Fruit fly (Drosophila melanogaster) whole organism, embryonic: Measurements from ENCODE around the gene bsh.

Experiments
- Atf3 ChIP-seq: fragments of 200-800 bp; sonication (Bioruptor generic); optimal IDR thresholded peaks from 3 replicates; lab custom pipeline; 2016; ENCODE audit warnings: missing biosample characterization, missing genetic modification characterization
- B-H2 ChIP-seq: fragments of 200-800 bp; sonication (Bioruptor generic); optimal IDR thresholded peaks from 2 replicates; lab custom pipeline; 2018; ENCODE audit warnings: missing biosample characterization, mild to moderate bottlenecking, missing genetic modification characterization
- Bdp1 ChIP-seq: fragments of 200-800 bp; sonication (Bioruptor generic); optimal IDR thresholded peaks from 3 replicates; lab custom pipeline; 2016; ENCODE audit warnings: missing biosample characterization, missing genetic modification characterization
- CG13624 ChIP-seq: fragments of 200-800 bp; sonication (Bioruptor generic); optimal IDR thresholded peaks from 2 replicates; lab custom pipeline; 2016; ENCODE audit warnings: missing biosample characterization, missing genetic modification characterization
- CG15269 ChIP-seq: fragments of 200-800 bp; sonication (Bioruptor generic); optimal IDR thresholded peaks from 2 replicates; lab custom pipeline; 2018; ENCODE audit warnings: missing biosample characterization, mild to moderate bottlenecking, missing genetic modification characterization, moderate library complexity
- CG15696 ChIP-seq: fragments of 200-800 bp; sonication (Bioruptor generic); optimal IDR thresholded peaks from 2 replicates; lab custom pipeline; 2019; ENCODE audit warnings: missing biosample characterization, mild to moderate bottlenecking, missing genetic modification characterization, moderate library complexity
- CG1603 ChIP-seq: fragments of 200-800 bp; sonication (Bioruptor generic); optimal IDR thresholded peaks from 2 replicates; lab custom pipeline; 2019; ENCODE audit warnings: missing biosample characterization, mild to moderate bottlenecking, missing genetic modification characterization, moderate library complexity
- CG32532 ChIP-seq: fragments of 200-800 bp; sonication (Bioruptor generic); IDR thresholded peaks from 2 replicates; pipeline ENCODE4 v1.3.6; 2022; ENCODE audit warnings: missing biosample characterization, missing genetic modification characterization
- CG33213 ChIP-seq: fragments of 200-800 bp; sonication (Bioruptor generic); optimal IDR thresholded peaks from 3 replicates; lab custom pipeline; 2016; ENCODE audit warnings: missing biosample characterization, missing genetic modification characterization
- CG34422 ChIP-seq: fragments of 200-800 bp; sonication (Bioruptor generic); IDR thresholded peaks from 3 replicates; pipeline ENCODE4 v1.3.6; 2022; ENCODE audit warnings: missing biosample characterization, missing genetic modification characterization
- CG3847 ChIP-seq: fragments of 200-800 bp; sonication (Bioruptor generic); IDR thresholded peaks from 2 replicates; pipeline ENCODE4 v1.3.6; 2022; ENCODE audit warnings: missing biosample characterization, missing genetic modification characterization
- CG3995 ChIP-seq: fragments of 200-800 bp; sonication (Bioruptor generic); optimal IDR thresholded peaks from 3 replicates; lab custom pipeline; 2016; ENCODE audit warnings: missing biosample characterization, missing genetic modification characterization
- CG4360 ChIP-seq: fragments of 200-800 bp; sonication (Bioruptor generic); IDR thresholded peaks from 2 replicates; pipeline ENCODE4 v1.3.6; 2022; ENCODE audit warnings: missing biosample characterization, missing genetic modification characterization
- CG7271 ChIP-seq: fragments of 200-800 bp; sonication (Bioruptor generic); optimal IDR thresholded peaks from 2 replicates; lab custom pipeline; 2018; ENCODE audit warnings: missing biosample characterization, mild to moderate bottlenecking, missing genetic modification characterization, moderate library complexity
- CG9215 ChIP-seq: fragments of 200-800 bp; sonication (Bioruptor generic); IDR thresholded peaks from 2 replicates; pipeline ENCODE4 v1.3.6; 2022; ENCODE audit warnings: missing biosample characterization, missing genetic modification characterization
- CG9437 ChIP-seq: fragments of 200-800 bp; sonication (Bioruptor generic); optimal IDR thresholded peaks from 2 replicates; lab custom pipeline; 2018; ENCODE audit warnings: missing biosample characterization, mild to moderate bottlenecking, missing genetic modification characterization
- CG9609 ChIP-seq: fragments of 200-800 bp; sonication (Bioruptor generic); optimal IDR thresholded peaks from 3 replicates; lab custom pipeline; 2016; ENCODE audit warnings: missing biosample characterization, missing genetic modification characterization
- CG9797 ChIP-seq: fragments of 200-800 bp; sonication (Bioruptor generic); optimal IDR thresholded peaks from 3 replicates; lab custom pipeline; 2018; ENCODE audit warnings: missing biosample characterization, mild to moderate bottlenecking, missing genetic modification characterization
- D ChIP-seq, 2 experiments: fragments of 200-800 bp in 1 of 2; fragments of >200 bp in 1 of 2; sonication (Bioruptor generic) in 1 of 2; optimal IDR thresholded peaks; 2 replicates in 1 of 2; 3 replicates in 1 of 2; lab custom pipeline; 2017; ENCODE audit warnings: mild to moderate bottlenecking in 1 of 2, missing biosample characterization in 1 of 2, missing genetic modification characterization in 1 of 2, missing genetic modification reagents in 1 of 2
- D19A ChIP-seq: fragments of 200-800 bp; optimal IDR thresholded peaks from 3 replicates; lab custom pipeline; 2019; ENCODE audit warnings: missing biosample characterization, mild to moderate bottlenecking, missing genetic modification characterization, moderate library complexity
- Dbx ChIP-seq: fragments of 200-800 bp; sonication (Bioruptor generic); IDR thresholded peaks from 3 replicates; pipeline ENCODE4 v1.3.6; 2022; ENCODE audit warnings: missing biosample characterization, missing genetic modification characterization
- Dip2 ChIP-seq: fragments of 200-800 bp; sonication (Bioruptor generic); IDR thresholded peaks from 2 replicates; pipeline ENCODE4 v1.3.6; 2022; ENCODE audit warnings: missing biosample characterization, missing genetic modification characterization
- Doc3 ChIP-seq: fragments of 200-800 bp; sonication (Bioruptor generic); IDR thresholded peaks from 3 replicates; pipeline ENCODE4 v1.3.6; 2022; ENCODE audit warnings: missing biosample characterization, missing genetic modification characterization; ENCODE audit not compliant: partially characterized antibody
- Fer2 ChIP-seq: fragments of 200-800 bp; sonication (Bioruptor generic); optimal IDR thresholded peaks from 2 replicates; lab custom pipeline; 2018; ENCODE audit warnings: missing biosample characterization, mild to moderate bottlenecking, missing genetic modification characterization, moderate library complexity
- Fer3 ChIP-seq: fragments of 200-800 bp; sonication (Bioruptor generic); optimal IDR thresholded peaks from 2 replicates; lab custom pipeline; 2018; ENCODE audit warnings: missing biosample characterization, mild to moderate bottlenecking, missing genetic modification characterization, moderate library complexity
- Gug ChIP-seq: fragments of 200-800 bp; sonication (Bioruptor generic); IDR thresholded peaks from 4 replicates; pipeline ENCODE4 v1.3.6; 2022; ENCODE audit warnings: missing biosample characterization, missing genetic modification characterization
- Hr78 ChIP-seq, 2 experiments: fragments of 200-800 bp in 1 of 2; fragments of >200 bp in 1 of 2; sonication (Bioruptor generic) in 1 of 2; optimal IDR thresholded peaks; 2 replicates each; lab custom pipeline; 2017 to 2019; ENCODE audit warnings: missing biosample characterization in 2 of 2, missing genetic modification characterization in 2 of 2, mild to moderate bottlenecking in 1 of 2, moderate library complexity in 1 of 2
- Hsf ChIP-seq: fragments of 200-800 bp; sonication (Bioruptor generic); optimal IDR thresholded peaks from 3 replicates; lab custom pipeline; 2016; ENCODE audit warnings: missing biosample characterization, missing genetic modification characterization
- MTF-1 ChIP-seq: fragments of 200-800 bp; sonication (Bioruptor generic); optimal IDR thresholded peaks from 2 replicates; lab custom pipeline; 2018; ENCODE audit warnings: missing biosample characterization, mild to moderate bottlenecking, missing genetic modification characterization, borderline replicate concordance
- Mrtf ChIP-seq: fragments of 200-800 bp; sonication (Bioruptor generic); IDR thresholded peaks from 3 replicates; pipeline ENCODE4 v1.3.6; 2022; ENCODE audit warnings: missing biosample characterization, missing genetic modification characterization
- Ptx1 ChIP-seq: fragments of 200-800 bp; sonication (Bioruptor generic); IDR thresholded peaks from 2 replicates; pipeline ENCODE4 v1.3.6; 2022; ENCODE audit warnings: missing biosample characterization, missing genetic modification characterization
- Sox102F ChIP-seq: fragments of 200-800 bp; sonication (Bioruptor generic); optimal IDR thresholded peaks from 2 replicates; lab custom pipeline; 2018; ENCODE audit warnings: missing biosample characterization, mild to moderate bottlenecking, missing genetic modification characterization, moderate library complexity
- amos ChIP-seq: fragments of 200-800 bp; sonication (Bioruptor generic); IDR thresholded peaks from 2 replicates; pipeline ENCODE4 v1.3.6; 2022; ENCODE audit warnings: missing biosample characterization, missing genetic modification characterization; ENCODE audit not compliant: partially characterized antibody
- bbx ChIP-seq: fragments of 200-800 bp; sonication (Bioruptor generic); IDR thresholded peaks from 2 replicates; pipeline ENCODE4 v1.3.6; 2022; ENCODE audit warnings: missing biosample characterization, missing genetic modification characterization; ENCODE audit not compliant: partially characterized antibody
- bcd ChIP-seq: fragments of 200-800 bp; sonication (Bioruptor generic); optimal IDR thresholded peaks from 2 replicates; lab custom pipeline; 2017; ENCODE audit warnings: missing biosample characterization, mild to moderate bottlenecking, missing genetic modification characterization
- fd96Cb ChIP-seq: fragments of 200-800 bp; sonication (Bioruptor generic); optimal IDR thresholded peaks from 2 replicates; lab custom pipeline; 2018; ENCODE audit warnings: missing biosample characterization, mild to moderate bottlenecking, missing genetic modification characterization, moderate library complexity
- gcm2 ChIP-seq: fragments of 200-800 bp; sonication (Bioruptor generic); optimal IDR thresholded peaks from 2 replicates; lab custom pipeline; 2016; ENCODE audit warnings: missing biosample characterization, missing genetic modification characterization
- gem ChIP-seq: fragments of 200-800 bp; sonication (Bioruptor generic); optimal IDR thresholded peaks from 2 replicates; lab custom pipeline; 2019; ENCODE audit warnings: missing biosample characterization, mild to moderate bottlenecking, missing genetic modification characterization, moderate library complexity
- gro ChIP-seq: fragments of 200-800 bp; sonication (Bioruptor generic); optimal IDR thresholded peaks from 2 replicates; lab custom pipeline; 2016; ENCODE audit warnings: missing biosample characterization, missing genetic modification characterization
- gsb ChIP-seq: fragments of 200-800 bp; sonication (Bioruptor generic); IDR thresholded peaks from 2 replicates; pipeline ENCODE4 v1.3.6; 2022; ENCODE audit warnings: missing biosample characterization, missing genetic modification characterization
- jigr1 ChIP-seq: fragments of 200-800 bp; sonication (Bioruptor generic); IDR thresholded peaks from 3 replicates; pipeline ENCODE4 v1.3.6; 2022; ENCODE audit warnings: missing biosample characterization, missing genetic modification characterization
- ken ChIP-seq: fragments of 200-800 bp; sonication (Bioruptor generic); IDR thresholded peaks from 3 replicates; pipeline ENCODE4 v1.3.6; 2022; ENCODE audit warnings: missing biosample characterization, missing genetic modification characterization
- onecut ChIP-seq: fragments of 200-800 bp; sonication (Bioruptor generic); IDR thresholded peaks from 2 replicates; pipeline ENCODE4 v1.3.6; 2022; ENCODE audit warnings: missing biosample characterization, missing genetic modification characterization
- ro ChIP-seq: fragments of 200-800 bp; sonication (Bioruptor generic); IDR thresholded peaks from 2 replicates; pipeline ENCODE4 v1.3.6; 2022; ENCODE audit warnings: missing biosample characterization, missing genetic modification characterization
- salm ChIP-seq: fragments of 200-800 bp; sonication (Bioruptor generic); optimal IDR thresholded peaks from 2 replicates; lab custom pipeline; 2018; ENCODE audit warnings: missing biosample characterization, mild to moderate bottlenecking, missing genetic modification characterization
- sisA ChIP-seq: fragments of 200-800 bp; sonication (Bioruptor generic); IDR thresholded peaks from 2 replicates; pipeline ENCODE4 v1.3.6; 2022; ENCODE audit warnings: missing biosample characterization, missing genetic modification characterization
- slbo ChIP-seq: fragments of 200-800 bp; sonication (Bioruptor generic); IDR thresholded peaks from 2 replicates; pipeline ENCODE4 v1.3.6; 2022; ENCODE audit warnings: missing biosample characterization, missing genetic modification characterization
- zen ChIP-seq: fragments of 200-800 bp; sonication (Bioruptor generic); optimal IDR thresholded peaks from 3 replicates; lab custom pipeline; 2018; ENCODE audit warnings: missing biosample characterization, mild to moderate bottlenecking, missing genetic modification characterization, moderate library complexity

Gene bsh

DNA sequence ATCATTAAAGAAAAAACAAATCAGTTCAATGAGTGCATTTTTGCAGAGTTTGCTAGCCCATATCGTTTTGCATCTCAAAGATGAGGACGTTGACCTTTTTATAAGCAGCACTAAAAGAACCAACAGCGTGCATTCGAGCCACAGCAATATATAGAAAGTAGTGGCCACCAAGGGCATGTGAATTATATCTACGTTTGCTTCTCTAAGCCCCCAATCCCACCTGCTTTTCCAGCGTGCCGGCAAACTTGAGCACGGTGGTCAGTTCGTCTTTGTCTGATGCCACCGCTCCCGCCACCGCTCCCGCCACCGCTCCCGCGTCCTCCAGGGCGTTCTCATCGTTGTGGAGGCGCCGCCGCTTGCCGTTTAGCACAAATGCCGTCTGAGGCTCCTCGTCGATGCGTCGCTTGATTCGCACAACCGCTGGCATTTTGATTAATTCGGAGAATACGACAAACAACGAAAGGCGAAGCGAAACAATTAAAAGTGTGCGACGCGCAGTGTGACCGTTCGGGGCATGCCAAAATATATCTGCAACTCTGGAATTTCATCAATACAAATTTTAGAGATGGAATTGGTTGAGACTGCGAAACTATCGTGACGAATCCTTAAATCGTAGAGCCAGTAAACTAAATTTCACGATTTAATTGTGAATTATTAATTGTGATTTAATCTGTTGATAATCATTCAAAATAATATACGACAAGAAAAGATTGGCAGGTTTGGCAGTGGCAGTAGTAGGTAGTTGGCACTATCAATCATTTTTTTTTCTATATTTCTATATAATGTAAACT lies 26.6 kb upstream of the bsh start (continued):
- TF ChIP-seq salm (peak; percentile 2), CG9437 (GFP tag; lab: Kevin White, UChicago) (peak; percentile 40), CG7271 (tag; lab: Kevin White, UChicago) (no peak), gsb (GFP tag; lab: Robert Waterston, UW) (no peak), sisA (0 out of 2 replicates have a peak, but pooled peaks have one; percentile 11), CG1603 (tag; lab: Kevin White, UChicago) (peak; percentile 78), Dbx (GFP tag; lab: Robert Waterston, UW) (peak; percentile 27; the same call in 1 of the 3 replicates), zen (tag; lab: Kevin White, UChicago) (peak; percentile 60), Fer3 (tag; lab: Kevin White, UChicago) (peak; percentile 3), Doc3 (peak; percentile 71), gcm2 (no peak), CG15696 (tag; lab: Kevin White, UChicago) (peak; percentile 29), CG9215 (GFP tag; lab: Robert Waterston, UW) (peak; percentile 18; the same call in 1 of the 2 replicates), CG9797 (GFP tag; lab: Kevin White, UChicago) (peak; percentile 86), Hr78 (GFP tag; optimal IDR thresholded peaks at IDR 0.05; lab: Kevin White, UChicago) (no peak), ro (GFP tag; lab: Robert Waterston, UW) (no peak), CG33213 (peak; percentile 74), bcd (peak; percentile 39), Hsf (peak; percentile 62), Gug (GFP tag; lab: Robert Waterston, UW) (peak; percentile 49; the same call in 2 of the 4 replicates), D19A (tag; lab: Kevin White, UChicago) (peak; percentile 41), CG13624 (GFP tag; lab: Kevin White, UChicago) (peak; percentile 63), gem (tag; lab: Kevin White, UChicago) (peak; percentile 58), Mrtf (no peak), fd96Cb (tag; lab: Kevin White, UChicago) (no peak), CG32532 (GFP tag; lab: Robert Waterston, UW) (peak; percentile 65), ken (peak; percentile 12; the same call in 1 of the 3 replicates), MTF-1 (GFP tag; lab: Kevin White, UChicago) (no peak), jigr1 (GFP tag; lab: Robert Waterston, UW) (no peak), amos (GFP tag; lab: Robert Waterston, UW) (peak; percentile 85), CG3847 (GFP tag; lab: Robert Waterston, UW) (peak; percentile 64), slbo (GFP tag; lab: Robert Waterston, UW) (peak; percentile 76), onecut (GFP tag; lab: Robert Waterston, UW) (0 out of 2 replicates have a peak, but pooled peaks have one; percentile 51), CG9609 (peak; percentile 37), Atf3 (peak; percentile 24), Bdp1 (GFP tag; lab: Kevin White, UChicago) (peak; percentile 18), Ptx1 (GFP tag; lab: Robert Waterston, UW) (peak; percentile 40; the same call in 1 of the 2 replicates), CG4360 (no peak), bbx (GFP tag; lab: Robert Waterston, UW) (peak; percentile 81), B-H2 (GFP tag; lab: Kevin White, UChicago) (peak; percentile 31), D (optimal IDR thresholded peaks at IDR 0.05; lab: Kevin White, UChicago) (no peak), D (GFP tag; optimal IDR thresholded peaks at IDR 0.05; lab: Kevin White, UChicago) (peak; percentile 27), Sox102F (GFP tag; lab: Kevin White, UChicago) (peak; percentile 2), CG15269 (tag; lab: Kevin White, UChicago) (no peak), Dip2 (GFP tag; lab: Robert Waterston, UW) (no peak), Fer2 (tag; lab: Kevin White, UChicago) (no peak), gro (GFP tag; lab: Kevin White, UChicago) (peak; percentile 29), CG3995 (GFP tag; lab: Kevin White, UChicago) (peak; percentile 51), CG34422 (GFP tag; lab: Robert Waterston, UW) (0 out of 3 replicates have a peak, but pooled peaks have one; percentile 55)
